Worm (Caenorhabditis elegans) whole organism, late embryonic: ENCODE data around the gene C08E3.15.

Experiments
- T23F11.4 ChIP-seq: fragments of 200-800 bp; sonication (Bioruptor generic); optimal IDR thresholded peaks from 2 replicates; lab custom pipeline; 2018; ENCODE audit warnings: mild to moderate bottlenecking, missing genetic modification characterization, missing compliant biosample characterization
- ceh-19 ChIP-seq: fragments of 200-800 bp; sonication (Bioruptor generic); optimal IDR thresholded peaks from 2 replicates; lab custom pipeline; 2018; ENCODE audit warnings: mild to moderate bottlenecking, missing genetic modification characterization, missing compliant biosample characterization
- ceh-24 ChIP-seq: sonication (generic microtip); optimal IDR thresholded peaks from 2 replicates; lab custom pipeline; 2016; ENCODE audit warnings: mild to moderate bottlenecking, missing genetic modification characterization, missing compliant biosample characterization
- ceh-30 ChIP-seq: fragments of 150-350 bp; optimal IDR thresholded peaks from 2 replicates; lab custom pipeline; 2014; ENCODE audit warnings: missing biosample characterization, missing genetic modification characterization
- nhr-11 ChIP-seq: fragments of 150-350 bp; optimal IDR thresholded peaks from 2 replicates; lab custom pipeline; 2014; ENCODE audit warnings: missing biosample characterization, missing genetic modification characterization
- pha-2 ChIP-seq: sonication (generic microtip); optimal IDR thresholded peaks from 2 replicates; lab custom pipeline; 2017; ENCODE audit warnings: mild to moderate bottlenecking, missing genetic modification characterization, missing compliant biosample characterization
- pha-4 ChIP-seq: fragments of 150-350 bp; optimal IDR thresholded peaks from 2 replicates; lab custom pipeline; 2018; ENCODE audit warnings: missing biosample characterization, missing genetic modification reagents, missing genetic modification characterization
- unc-42 ChIP-seq: sonication (generic microtip); optimal IDR thresholded peaks from 2 replicates; lab custom pipeline; 2016; ENCODE audit warnings: missing genotype, missing genetic modification characterization, missing compliant biosample characterization

- no peak for TF ChIP-seq ceh-24
- TF ChIP-seq unc-42 = no peak
- TF ChIP-seq nhr-11 (tag; lab: Kevin White, UChicago) = no peak
- no peak for TF ChIP-seq pha-2
- no peak for TF ChIP-seq ceh-30 (tag; lab: Kevin White, UChicago)
- TF ChIP-seq ceh-19 (GFP tag; lab: Kevin White, UChicago) = no peak
- no peak for TF ChIP-seq pha-4 (tag; lab: Kevin White, UChicago)
- no peak for TF ChIP-seq T23F11.4
Observed at ce11 chrII:1618948-1619347, 8.7 kb downstream of the C08E3.15 start, which contains the start of gene fbxa-166.
